Worm (Caenorhabditis elegans) whole organism, young adult: ENCODE measurements around the gene hot-6.

Source experiments
- C06A6.2 ChIP-seq: fragments of 200-800 bp; sonication (Bioruptor generic); conservative IDR thresholded peaks from 2 replicates; pipeline ENCODE4 v1.3.6; 2022; ENCODE audit warnings: missing genetic modification characterization, missing compliant biosample characterization
- efl-1 ChIP-seq: fragments of 150-350 bp; optimal IDR thresholded peaks from 2 replicates; lab custom pipeline; 2014; ENCODE audit warnings: missing biosample characterization, missing genetic modification reagents, missing genetic modification characterization

DNA sequence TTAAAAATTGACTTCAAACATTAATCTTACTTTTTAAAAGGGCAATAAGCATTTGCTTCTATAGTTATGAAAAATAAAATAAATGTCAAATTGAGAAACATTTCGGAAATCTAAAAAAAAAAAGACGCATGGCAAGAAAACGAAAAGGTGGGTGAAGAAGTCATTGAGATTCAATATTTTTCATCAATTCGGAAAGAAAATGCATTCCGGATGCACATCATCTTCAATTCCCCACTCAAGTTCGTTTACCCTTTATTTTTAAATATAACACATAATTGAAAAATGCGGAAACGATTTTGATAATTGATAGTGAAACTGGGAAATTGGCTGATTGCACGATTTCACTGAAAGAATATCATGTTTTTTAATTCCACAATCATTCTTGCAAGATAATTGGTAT, 20.3 kb downstream of the hot-6 start, which contains the start of gene F53B7.4:
- TF ChIP-seq C06A6.2 (GFP tag; lab: Robert Waterston, UW) = no peak
- no peak for TF ChIP-seq efl-1 (GFP tag; lab: Kevin White, UChicago)
